Fruit fly (Drosophila melanogaster) whole organism, embryonic: Measurements from ENCODE around the gene smg.

Source experiments
- C15 ChIP-seq: fragments of 200-800 bp; sonication (Bioruptor generic); IDR thresholded peaks from 3 replicates; pipeline ENCODE4 v1.3.6; 2022; ENCODE audit warnings: missing biosample characterization, missing genetic modification characterization
- CG10267 ChIP-seq: fragments of 200-800 bp; sonication (Bioruptor generic); optimal IDR thresholded peaks from 2 replicates; lab custom pipeline; 2018; ENCODE audit warnings: missing biosample characterization, mild to moderate bottlenecking, missing genetic modification characterization, moderate library complexity
- CG10654 ChIP-seq: fragments of 200-800 bp; sonication (Bioruptor generic); optimal IDR thresholded peaks from 2 replicates; lab custom pipeline; 2016; ENCODE audit warnings: missing biosample characterization, missing genetic modification characterization
- CG10959 ChIP-seq: fragments of 200-800 bp; sonication (Bioruptor generic); IDR thresholded peaks from 2 replicates; pipeline ENCODE4 v1.3.6; 2022; ENCODE audit warnings: missing biosample characterization, missing genetic modification characterization
- CG12659 ChIP-seq: fragments of 200-800 bp; sonication (Bioruptor generic); optimal IDR thresholded peaks from 3 replicates; lab custom pipeline; 2017; ENCODE audit warnings: mild to moderate bottlenecking, missing biosample characterization, missing genetic modification reagents, missing genetic modification characterization
- CG13894 ChIP-seq: fragments of 200-800 bp; sonication (Bioruptor generic); optimal IDR thresholded peaks from 3 replicates; lab custom pipeline; 2018; ENCODE audit warnings: missing biosample characterization, mild to moderate bottlenecking, missing genetic modification characterization, moderate library complexity
- CG14710 ChIP-seq: fragments of 200-800 bp; sonication (Bioruptor generic); optimal IDR thresholded peaks from 3 replicates; lab custom pipeline; 2019; ENCODE audit warnings: missing biosample characterization, mild to moderate bottlenecking, missing genetic modification characterization, moderate library complexity
- CG17385 ChIP-seq: fragments of 200-800 bp; sonication (Bioruptor generic); optimal IDR thresholded peaks from 3 replicates; lab custom pipeline; 2018; ENCODE audit warnings: missing biosample characterization, mild to moderate bottlenecking, missing genetic modification characterization
- CG17829 ChIP-seq: fragments of 200-800 bp; optimal IDR thresholded peaks from 2 replicates; lab custom pipeline; 2019; ENCODE audit warnings: missing biosample characterization, mild to moderate bottlenecking, missing genetic modification characterization, moderate library complexity
- CG18262 ChIP-seq: fragments of 200-800 bp; optimal IDR thresholded peaks from 3 replicates; lab custom pipeline; 2019; ENCODE audit warnings: missing biosample characterization, mild to moderate bottlenecking, missing genetic modification characterization, moderate library complexity
- CG3065 ChIP-seq: fragments of 200-800 bp; sonication (Bioruptor generic); optimal IDR thresholded peaks from 2 replicates; lab custom pipeline; 2016; ENCODE audit warnings: missing biosample characterization, missing genetic modification characterization
- CG34224 ChIP-seq: fragments of 200-800 bp; sonication (Bioruptor generic); IDR thresholded peaks from 3 replicates; pipeline ENCODE4 v1.3.6; 2022; ENCODE audit warnings: missing biosample characterization, missing genetic modification characterization; ENCODE audit not compliant: partially characterized antibody
- CG6272 ChIP-seq: fragments of 200-800 bp; sonication (Bioruptor generic); IDR thresholded peaks from 2 replicates; pipeline ENCODE4 v1.3.6; 2022; ENCODE audit warnings: missing biosample characterization, missing genetic modification characterization
- CG6813 ChIP-seq: fragments of 200-800 bp; sonication (Bioruptor generic); optimal IDR thresholded peaks from 2 replicates; lab custom pipeline; 2017; ENCODE audit warnings: missing biosample characterization, missing genetic modification characterization, mild to moderate bottlenecking, moderate library complexity, missing genetic modification reagents
- CG7839 ChIP-seq: fragments of 200-800 bp; sonication (Bioruptor generic); optimal IDR thresholded peaks from 3 replicates; lab custom pipeline; 2018; ENCODE audit warnings: missing biosample characterization, mild to moderate bottlenecking, missing genetic modification characterization, moderate library complexity
- CG8924 ChIP-seq: fragments of 200-800 bp; optimal IDR thresholded peaks from 3 replicates; lab custom pipeline; 2019; ENCODE audit warnings: missing biosample characterization, mild to moderate bottlenecking, missing genetic modification characterization, moderate library complexity
- CG9437 ChIP-seq: fragments of 200-800 bp; sonication (Bioruptor generic); optimal IDR thresholded peaks from 2 replicates; lab custom pipeline; 2018; ENCODE audit warnings: missing biosample characterization, mild to moderate bottlenecking, missing genetic modification characterization
- CG9876 ChIP-seq: fragments of 200-800 bp; sonication (Bioruptor generic); optimal IDR thresholded peaks from 2 replicates; lab custom pipeline; 2016; ENCODE audit warnings: missing biosample characterization, missing genetic modification characterization
- Doc2 ChIP-seq: fragments of 200-800 bp; sonication (Bioruptor generic); IDR thresholded peaks from 2 replicates; pipeline ENCODE4 v1.3.6; 2022; ENCODE audit warnings: missing biosample characterization, missing genetic modification characterization
- Eip74EF ChIP-seq, 2 experiments: fragments of 200-800 bp in 1 of 2; fragments of >200 bp in 1 of 2; sonication (Bioruptor generic) in 1 of 2; optimal IDR thresholded peaks; 2 replicates each; lab custom pipeline; 2017 to 2019; ENCODE audit warnings: missing biosample characterization in 2 of 2, missing genetic modification characterization in 2 of 2, mild to moderate bottlenecking in 1 of 2, moderate library complexity in 1 of 2
- Fer1 ChIP-seq: fragments of 200-800 bp; sonication (Bioruptor generic); optimal IDR thresholded peaks from 2 replicates; lab custom pipeline; 2017; ENCODE audit warnings: missing biosample characterization, mild to moderate bottlenecking, missing genetic modification characterization
- Fer3 ChIP-seq: fragments of 200-800 bp; sonication (Bioruptor generic); optimal IDR thresholded peaks from 2 replicates; lab custom pipeline; 2018; ENCODE audit warnings: missing biosample characterization, mild to moderate bottlenecking, missing genetic modification characterization, moderate library complexity
- Hr39 ChIP-seq: fragments of >200 bp; optimal IDR thresholded peaks from 2 replicates; lab custom pipeline; 2017
- MTF-1 ChIP-seq: fragments of 200-800 bp; sonication (Bioruptor generic); optimal IDR thresholded peaks from 2 replicates; lab custom pipeline; 2018; ENCODE audit warnings: missing biosample characterization, mild to moderate bottlenecking, missing genetic modification characterization, borderline replicate concordance
- Max ChIP-seq: fragments of 200-800 bp; sonication (Bioruptor generic); optimal IDR thresholded peaks from 2 replicates; lab custom pipeline; 2016; ENCODE audit warnings: missing biosample characterization, mild to moderate bottlenecking, missing genetic modification characterization
- NfI ChIP-seq: fragments of 200-800 bp; sonication (Bioruptor generic); optimal IDR thresholded peaks from 3 replicates; lab custom pipeline; 2018; ENCODE audit warnings: missing biosample characterization, mild to moderate bottlenecking, missing genetic modification characterization, moderate library complexity
- Ptx1 ChIP-seq: fragments of 200-800 bp; sonication (Bioruptor generic); IDR thresholded peaks from 2 replicates; pipeline ENCODE4 v1.3.6; 2022; ENCODE audit warnings: missing biosample characterization, missing genetic modification characterization
- Sox100B ChIP-seq: fragments of 200-800 bp; sonication (Bioruptor generic); optimal IDR thresholded peaks from 3 replicates; lab custom pipeline; 2018; ENCODE audit warnings: missing biosample characterization, mild to moderate bottlenecking, missing genetic modification characterization
- Spps ChIP-seq: fragments of 200-800 bp; sonication (Bioruptor generic); optimal IDR thresholded peaks from 2 replicates; lab custom pipeline; 2018; ENCODE audit warnings: missing biosample characterization, mild to moderate bottlenecking, missing genetic modification characterization
- Sry-δ ChIP-seq: fragments of 200-800 bp; sonication (Bioruptor generic); optimal IDR thresholded peaks from 2 replicates; lab custom pipeline; 2016; ENCODE audit warnings: missing biosample characterization, missing genetic modification characterization
- aop ChIP-seq: fragments of 200-800 bp; sonication (Bioruptor generic); IDR thresholded peaks from 2 replicates; pipeline ENCODE4 v1.3.6; 2022; ENCODE audit warnings: missing biosample characterization, missing genetic modification characterization
- cas ChIP-seq: fragments of 200-800 bp; sonication (Bioruptor generic); IDR thresholded peaks from 2 replicates; pipeline ENCODE4 v1.3.6; 2022; ENCODE audit warnings: missing biosample characterization, missing genetic modification characterization
- chinmo ChIP-seq: fragments of 200-800 bp; sonication (Bioruptor generic); IDR thresholded peaks from 4 replicates; pipeline ENCODE4 v1.3.6; 2022; ENCODE audit warnings: missing biosample characterization, missing genetic modification characterization; ENCODE audit not compliant: partially characterized antibody
- croc ChIP-seq: fragments of 200-800 bp; sonication (Bioruptor generic); conservative IDR thresholded peaks from 3 replicates; pipeline ENCODE4 v1.3.6; 2022; ENCODE audit warnings: missing biosample characterization, missing genetic modification characterization
- crp ChIP-seq, 2 experiments: fragments of 200-800 bp; sonication (Bioruptor generic); optimal IDR thresholded peaks; 2 replicates in 1 of 2; 3 replicates in 1 of 2; lab custom pipeline; 2017; ENCODE audit warnings: missing biosample characterization in 2 of 2, missing genetic modification characterization in 2 of 2, mild to moderate bottlenecking in 1 of 2, moderate library complexity in 1 of 2
- en ChIP-seq: fragments of 200-800 bp; sonication (Bioruptor generic); optimal IDR thresholded peaks from 2 replicates; lab custom pipeline; 2016; ENCODE audit warnings: missing biosample characterization, missing genetic modification characterization
- grau ChIP-seq: fragments of 200-800 bp; optimal IDR thresholded peaks from 3 replicates; lab custom pipeline; 2019; ENCODE audit warnings: missing biosample characterization, mild to moderate bottlenecking, missing genetic modification characterization, moderate library complexity
- insv ChIP-seq, 2 experiments: fragments of 200-800 bp; sonication (Bioruptor generic); optimal IDR thresholded peaks; 3 replicates each; lab custom pipeline; 2016 to 2018; ENCODE audit warnings: missing biosample characterization in 2 of 2, missing genetic modification characterization in 2 of 2
- kay ChIP-seq: fragments of 200-800 bp; sonication (Bioruptor generic); optimal IDR thresholded peaks from 2 replicates; lab custom pipeline; 2016; ENCODE audit warnings: missing biosample characterization, missing genetic modification characterization
- lbe ChIP-seq: fragments of 200-800 bp; sonication (Bioruptor generic); optimal IDR thresholded peaks from 2 replicates; lab custom pipeline; 2016; ENCODE audit warnings: missing biosample characterization, mild to moderate bottlenecking, missing genetic modification characterization
- nmo ChIP-seq: fragments of 200-800 bp; sonication (Bioruptor generic); optimal IDR thresholded peaks from 2 replicates; lab custom pipeline; 2018; ENCODE audit warnings: missing biosample characterization, mild to moderate bottlenecking, missing genetic modification characterization, moderate library complexity
- odd ChIP-seq: fragments of 200-800 bp; sonication (Bioruptor generic); optimal IDR thresholded peaks from 2 replicates; lab custom pipeline; 2017; ENCODE audit warnings: missing biosample characterization, mild to moderate bottlenecking, missing genetic modification characterization
- pzg ChIP-seq: fragments of 200-800 bp; sonication (Bioruptor generic); optimal IDR thresholded peaks from 3 replicates; lab custom pipeline; 2018; ENCODE audit warnings: missing biosample characterization, mild to moderate bottlenecking, missing genetic modification characterization, moderate library complexity
- repo ChIP-seq: fragments of 200-800 bp; sonication (Bioruptor generic); optimal IDR thresholded peaks from 2 replicates; lab custom pipeline; 2016; ENCODE audit warnings: missing biosample characterization, missing genetic modification characterization
- slbo ChIP-seq: fragments of 200-800 bp; sonication (Bioruptor generic); IDR thresholded peaks from 2 replicates; pipeline ENCODE4 v1.3.6; 2022; ENCODE audit warnings: missing biosample characterization, missing genetic modification characterization
- so ChIP-seq: fragments of 200-800 bp; sonication (Bioruptor generic); IDR thresholded peaks from 3 replicates; pipeline ENCODE4 v1.3.6; 2022; ENCODE audit warnings: missing biosample characterization, missing genetic modification characterization
- unpg ChIP-seq: fragments of 200-800 bp; sonication (Bioruptor generic); optimal IDR thresholded peaks from 3 replicates; lab custom pipeline; 2018; ENCODE audit warnings: missing biosample characterization, mild to moderate bottlenecking, missing genetic modification characterization, moderate library complexity
- zfh1 ChIP-seq: fragments of 200-800 bp; sonication (Bioruptor generic); IDR thresholded peaks from 3 replicates; pipeline ENCODE4 v1.3.6; 2022; ENCODE audit warnings: missing biosample characterization, missing genetic modification characterization

smg gene

dm6 chr3L:8953199-8953956 lies 44.4 kb downstream of the smg start (continued):
- peak; percentile 10 for TF ChIP-seq Spps
- peak; percentile 76 for TF ChIP-seq grau (tag; lab: Kevin White, UChicago)
- TF ChIP-seq aop (GFP tag; lab: Robert Waterston, UW): no peak
- TF ChIP-seq Eip74EF (GFP tag; optimal IDR thresholded peaks at IDR 0.05; lab: Kevin White, UChicago): peak in 1 of 2 experiments; percentile 18
- peak; percentile 4 for TF ChIP-seq CG10654 (GFP tag; lab: Kevin White, UChicago)
- TF ChIP-seq NfI (GFP tag; lab: Kevin White, UChicago): peak; percentile 51
- TF ChIP-seq Doc2 (GFP tag; lab: Robert Waterston, UW): no peak
- TF ChIP-seq CG34224 (GFP tag; lab: Robert Waterston, UW): no peak
- no peak for TF ChIP-seq lbe (GFP tag; lab: Kevin White, UChicago)
- peak; percentile 25 for TF ChIP-seq slbo (GFP tag; lab: Robert Waterston, UW)
- peak; percentile 72 for TF ChIP-seq CG17385 (GFP tag; lab: Kevin White, UChicago)
- no peak for TF ChIP-seq CG10959 (GFP tag; lab: Robert Waterston, UW)
- peak; percentile 27 for TF ChIP-seq en (GFP tag; lab: Kevin White, UChicago)
- TF ChIP-seq unpg: peak; percentile 72
- TF ChIP-seq repo (GFP tag; lab: Kevin White, UChicago): no peak
- TF ChIP-seq Fer1 (GFP tag; lab: Kevin White, UChicago): peak; percentile 82
- peak; percentile 23; the same call in 2 of the 3 replicates for TF ChIP-seq croc (GFP tag; lab: Robert Waterston, UW)
- TF ChIP-seq Ptx1 (GFP tag; lab: Robert Waterston, UW): peak; percentile 41; the same call in 1 of the 2 replicates
- peak; percentile 78 for TF ChIP-seq CG18262 (tag; lab: Kevin White, UChicago)
- TF ChIP-seq Fer3 (tag; lab: Kevin White, UChicago): peak; percentile 70
- TF ChIP-seq CG3065 (GFP tag; lab: Kevin White, UChicago): no peak
- peak; percentile 69 for TF ChIP-seq CG6813 (GFP tag; lab: Kevin White, UChicago)
- TF ChIP-seq zfh1 (GFP tag; lab: Robert Waterston, UW): no peak
- peak in 1 of 2 experiments; percentile 19 for TF ChIP-seq insv (GFP tag; optimal IDR thresholded peaks at IDR 0.05; lab: Kevin White, UChicago)
- TF ChIP-seq CG17829 (tag; lab: Kevin White, UChicago): peak; percentile 71
- peak; percentile 84 for TF ChIP-seq Sox100B (GFP tag; lab: Kevin White, UChicago)
- TF ChIP-seq CG12659 (GFP tag; lab: Kevin White, UChicago): peak; percentile 67
- TF ChIP-seq CG10267: peak; percentile 51
- peak; percentile 25 for TF ChIP-seq MTF-1
- peak; percentile 78 for TF ChIP-seq CG7839 (tag; lab: Kevin White, UChicago)
- peak; percentile 60 for TF ChIP-seq CG8924 (tag; lab: Kevin White, UChicago)
- TF ChIP-seq cas (GFP tag; lab: Robert Waterston, UW): no peak
- TF ChIP-seq CG13894: peak; percentile 38
- peak; percentile 44 for TF ChIP-seq CG14710
- no peak for TF ChIP-seq kay (GFP tag; lab: Kevin White, UChicago)
- TF ChIP-seq odd (GFP tag; lab: Kevin White, UChicago): peak; percentile 76
- TF ChIP-seq Max (GFP tag; lab: Kevin White, UChicago): peak; percentile 54
- no peak for TF ChIP-seq CG9876 (GFP tag; lab: Kevin White, UChicago)
- no peak for TF ChIP-seq so (GFP tag; lab: Robert Waterston, UW)
- peak; percentile 26 for TF ChIP-seq CG9437 (GFP tag; lab: Kevin White, UChicago)
- peak in 1 of 2 experiments; percentile 52 for TF ChIP-seq crp (GFP tag; optimal IDR thresholded peaks at IDR 0.05; lab: Kevin White, UChicago)
- 0 out of 4 replicates have a peak, but pooled peaks have one; percentile 34 for TF ChIP-seq chinmo (GFP tag; lab: Robert Waterston, UW)
- TF ChIP-seq pzg (GFP tag; lab: Kevin White, UChicago): peak; percentile 21
- peak; percentile 76 for TF ChIP-seq nmo
- TF ChIP-seq C15: no peak
- peak; percentile 15 for TF ChIP-seq Sry-δ
- no peak for TF ChIP-seq CG6272 (GFP tag; lab: Robert Waterston, UW)
- TF ChIP-seq Hr39: no peak
